Worm (Caenorhabditis elegans): Measurements from ENCODE around the gene K06H7.1.

K06H7.1 gene

ce11 chrIII:8098116-8098515 is 1.0 kb upstream of the K06H7.1 start, which contains the start of gene K06H7.8:
Gene K06H7.8 (minus strand): TSS chrIII:8098216.
- no peak for TF ChIP-seq him-1 (tag; optimal IDR thresholded peaks at IDR 0.05)
- no peak for TF ChIP-seq dao-5 (tag; optimal IDR thresholded peaks at IDR 0.05)
- no peak for TF ChIP-seq W03F9.2 (tag; optimal IDR thresholded peaks at IDR 0.05)

ce11 chrIII:8100960-8101359 is 1.8 kb downstream of the K06H7.1 start, which contains the start of gene plk-1:
Gene plk-1 (plus strand): TSS chrIII:8101348.
- no peak for TF ChIP-seq him-1 (tag; optimal IDR thresholded peaks at IDR 0.05)
- peak; percentile 6 for TF ChIP-seq W03F9.2 (tag; optimal IDR thresholded peaks at IDR 0.05)
- TF ChIP-seq dao-5 (tag; optimal IDR thresholded peaks at IDR 0.05): no peak

ce11 chrIII:8105771-8106170 is 6.6 kb downstream of the K06H7.1 start:
- TF ChIP-seq him-1 (tag; optimal IDR thresholded peaks at IDR 0.05): no peak
- TF ChIP-seq W03F9.2 (tag; optimal IDR thresholded peaks at IDR 0.05): no peak
- TF ChIP-seq dao-5 (tag; optimal IDR thresholded peaks at IDR 0.05): no peak

ce11 chrIII:8106476-8106875 is 7.4 kb downstream of the K06H7.1 start:
- peak; percentile 41 for TF ChIP-seq him-1 (tag; optimal IDR thresholded peaks at IDR 0.05)
- no peak for TF ChIP-seq W03F9.2 (tag; optimal IDR thresholded peaks at IDR 0.05)
- peak; percentile 41 for TF ChIP-seq dao-5 (tag; optimal IDR thresholded peaks at IDR 0.05)

ce11 chrIII:8108490-8108889 is 9.4 kb downstream of the K06H7.1 start, which contains the start of gene C14B9.3:
Gene C14B9.3 (plus strand): TSS chrIII:8108790.
- TF ChIP-seq W03F9.2 (tag; optimal IDR thresholded peaks at IDR 0.05) (no peak), dao-5 (tag; optimal IDR thresholded peaks at IDR 0.05) (no peak), him-1 (tag; optimal IDR thresholded peaks at IDR 0.05) (no peak)

- TF ChIP-seq dao-5 (tag; optimal IDR thresholded peaks at IDR 0.05): peak; percentile 83
- TF ChIP-seq him-1 (tag; optimal IDR thresholded peaks at IDR 0.05): peak; percentile 73
- no peak for TF ChIP-seq W03F9.2 (tag; optimal IDR thresholded peaks at IDR 0.05)
Observed at ce11 chrIII:8109459-8110057, 10.4 kb downstream of the K06H7.1 start.

- TF ChIP-seq him-1 (tag; optimal IDR thresholded peaks at IDR 0.05) (no peak), dao-5 (tag; optimal IDR thresholded peaks at IDR 0.05) (no peak), W03F9.2 (tag; optimal IDR thresholded peaks at IDR 0.05) (no peak)
Observed at ce11 chrIII:8111347-8111746, 12.2 kb downstream of the K06H7.1 start.

ce11 chrIII:8115877-8116276 is 16.8 kb downstream of the K06H7.1 start:
- TF ChIP-seq W03F9.2 (tag; optimal IDR thresholded peaks at IDR 0.05) (no peak), him-1 (tag; optimal IDR thresholded peaks at IDR 0.05) (no peak), dao-5 (tag; optimal IDR thresholded peaks at IDR 0.05) (no peak)

ce11 chrIII:8117155-8117554 is 18.0 kb downstream of the K06H7.1 start:
- TF ChIP-seq W03F9.2 (tag; optimal IDR thresholded peaks at IDR 0.05) (no peak), dao-5 (tag; optimal IDR thresholded peaks at IDR 0.05) (no peak), him-1 (tag; optimal IDR thresholded peaks at IDR 0.05) (no peak)

ce11 chrIII:8121132-8121531 is 22.0 kb downstream of the K06H7.1 start, which contains the start of gene gei-8:
Gene gei-8 (minus strand): TSS chrIII:8121232.
- TF ChIP-seq W03F9.2 (tag; optimal IDR thresholded peaks at IDR 0.05) (no peak), him-1 (tag; optimal IDR thresholded peaks at IDR 0.05) (no peak), dao-5 (tag; optimal IDR thresholded peaks at IDR 0.05) (no peak)

ce11 chrIII:8121923-8122322 is 22.8 kb downstream of the K06H7.1 start:
- TF ChIP-seq W03F9.2 (tag; optimal IDR thresholded peaks at IDR 0.05) (no peak), dao-5 (tag; optimal IDR thresholded peaks at IDR 0.05) (no peak), him-1 (tag; optimal IDR thresholded peaks at IDR 0.05) (no peak)

ce11 chrIII:8124323-8124722 is 25.2 kb downstream of the K06H7.1 start:
- no peak for TF ChIP-seq him-1 (tag; optimal IDR thresholded peaks at IDR 0.05)
- TF ChIP-seq W03F9.2 (tag; optimal IDR thresholded peaks at IDR 0.05): peak; percentile 14
- TF ChIP-seq dao-5 (tag; optimal IDR thresholded peaks at IDR 0.05): no peak

- no peak for TF ChIP-seq dao-5 (tag; optimal IDR thresholded peaks at IDR 0.05)
- TF ChIP-seq W03F9.2 (tag; optimal IDR thresholded peaks at IDR 0.05): peak; percentile 40
Observed at ce11 chrIII:8125234-8125633, 26.1 kb downstream of the K06H7.1 start.

ce11 chrIII:8126978-8127377 is 27.9 kb downstream of the K06H7.1 start:
- TF ChIP-seq him-1 (tag; optimal IDR thresholded peaks at IDR 0.05): no peak
- no peak for TF ChIP-seq W03F9.2 (tag; optimal IDR thresholded peaks at IDR 0.05)
- no peak for TF ChIP-seq dao-5 (tag; optimal IDR thresholded peaks at IDR 0.05)

- TF ChIP-seq dao-5 (tag; optimal IDR thresholded peaks at IDR 0.05): no peak
- TF ChIP-seq W03F9.2 (tag; optimal IDR thresholded peaks at IDR 0.05): no peak
- TF ChIP-seq him-1 (tag; optimal IDR thresholded peaks at IDR 0.05): no peak
Observed at ce11 chrIII:8129195-8129594, 30.1 kb downstream of the K06H7.1 start.
